Fruit fly (Drosophila melanogaster) whole organism: ENCODE data around the gene CG5910.

ENCODE experiments used
- CG8478 ChIP-seq: fragments of >200 bp; optimal IDR thresholded peaks from 2 replicates; lab custom pipeline; 2018; ENCODE audit warnings: inconsistent platforms
- Dll ChIP-seq: fragments of >200 bp; optimal IDR thresholded peaks from 2 replicates; lab custom pipeline; 2017
- EcR ChIP-seq, 2 experiments: fragments of >200 bp; optimal IDR thresholded peaks; 2 replicates each; lab custom pipeline; 2017; ENCODE audit warnings: missing biosample characterization in 2 of 2, missing genetic modification characterization in 2 of 2, missing genetic modification reagents in 2 of 2
- pan ChIP-seq: fragments of >200 bp; optimal IDR thresholded peaks from 2 replicates; lab custom pipeline; 2017
- psq ChIP-seq: fragments of >200 bp; optimal IDR thresholded peaks from 2 replicates; lab custom pipeline; 2017
- usp ChIP-seq: fragments of >200 bp; optimal IDR thresholded peaks from 2 replicates; lab custom pipeline; 2017; ENCODE audit warnings: missing biosample characterization, missing genetic modification characterization, mixed read lengths

The CG5910 gene

DNA sequence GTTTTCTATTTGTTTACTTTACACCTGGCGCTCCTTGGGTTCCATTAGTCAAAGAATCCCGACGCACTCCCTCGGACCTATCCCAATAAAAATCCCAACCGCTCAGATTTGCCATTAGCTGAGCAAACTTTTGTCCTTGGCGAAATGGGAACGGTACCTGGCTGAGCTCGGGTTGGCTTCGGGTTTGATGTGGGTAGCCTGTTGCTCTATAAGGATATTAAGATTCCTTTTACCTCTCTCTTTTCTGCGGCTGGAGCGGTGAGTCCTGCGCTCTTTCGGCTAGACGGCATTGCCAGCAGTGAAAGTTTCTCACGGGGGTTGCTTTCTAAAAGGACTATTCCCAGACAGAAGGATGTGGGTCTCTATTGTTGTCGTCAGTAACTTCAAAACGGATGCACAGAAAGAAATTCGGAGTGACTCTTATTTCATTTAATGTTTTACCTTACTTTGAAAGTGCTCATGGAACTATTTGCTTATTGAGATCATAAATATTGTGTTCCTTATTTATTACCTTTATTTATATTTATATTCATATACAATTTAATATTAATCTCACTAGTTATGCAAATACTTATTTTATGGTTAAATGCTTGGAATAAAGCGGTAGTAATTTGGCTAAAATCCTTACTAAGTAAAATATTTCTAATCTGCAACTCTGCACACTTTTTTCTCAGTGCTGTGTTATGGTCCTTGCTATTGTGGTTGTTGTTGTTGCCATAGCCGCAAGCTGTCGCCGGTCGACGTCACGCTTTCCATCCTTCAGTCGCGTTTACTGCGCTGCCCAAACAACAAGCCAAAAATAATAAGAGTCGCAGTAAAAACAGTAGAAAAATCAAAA is at the start of gene CG5910:
TSS of gene CG5910 (plus strand) at position 788 of the 838 bp plus-strand sequence.
- TF ChIP-seq EcR (GFP tag; optimal IDR thresholded peaks at IDR 0.05; lab: Kevin White, UChicago) (no peak), Dll (no peak), usp (no peak), psq (no peak), pan (no peak), CG8478 (no peak)

DNA sequence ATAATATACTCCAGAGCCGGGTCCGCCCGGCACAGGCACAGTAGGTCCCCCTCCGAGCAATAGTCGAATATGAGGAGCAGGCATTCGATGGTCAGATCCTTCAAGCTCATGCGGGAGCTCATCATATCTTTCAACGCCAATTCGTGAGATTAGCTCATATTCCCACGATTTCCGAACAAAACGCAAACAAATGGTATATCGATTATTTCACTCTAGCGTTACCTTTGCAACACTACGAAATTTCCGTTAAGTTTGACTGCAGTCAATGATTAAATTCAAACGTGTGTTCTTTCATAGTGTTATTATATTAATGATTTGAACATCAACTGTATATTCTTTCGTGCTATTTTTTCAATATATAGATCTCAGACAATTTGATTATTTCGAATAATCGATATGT is 48.9 kb upstream of the CG5910 start, which contains the start of gene CG33969:
TSS of gene CG33969 (minus strand) at position 197 of the 400 bp plus-strand sequence.
- no peak for TF ChIP-seq usp
- no peak for TF ChIP-seq CG8478
- no peak for TF ChIP-seq EcR (GFP tag; optimal IDR thresholded peaks at IDR 0.05; lab: Kevin White, UChicago)
- TF ChIP-seq psq, result no peak
- no peak for TF ChIP-seq pan
- no peak for TF ChIP-seq Dll

DNA sequence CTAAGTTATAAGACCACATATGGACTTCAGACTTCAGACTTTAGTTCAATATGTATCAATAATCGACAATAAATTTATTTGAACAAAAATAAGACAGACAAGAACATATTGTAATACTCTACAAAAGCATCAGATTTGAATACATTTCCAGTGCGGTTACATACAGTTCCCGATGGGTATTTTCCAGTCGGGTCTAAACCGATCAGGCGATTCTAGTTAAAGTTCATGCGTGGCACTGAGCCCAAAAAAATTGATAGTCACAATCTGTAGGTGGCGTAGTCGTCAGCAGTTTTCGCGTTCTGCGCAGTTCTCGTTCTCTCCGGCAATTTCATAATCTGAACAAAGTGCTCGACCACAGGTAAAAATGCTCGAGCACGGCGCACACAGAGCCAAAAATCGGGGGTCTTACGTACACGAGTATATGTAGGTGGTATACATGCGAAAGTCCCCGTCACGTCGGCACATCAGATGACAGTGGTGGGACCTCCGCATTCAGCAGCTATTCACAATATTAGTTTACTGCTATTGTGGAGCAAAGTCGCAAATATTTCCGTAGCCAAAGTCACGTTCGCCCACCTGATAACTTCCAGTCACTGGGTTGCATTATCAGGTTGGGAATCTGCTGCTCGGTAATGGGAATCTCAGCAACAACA is 46.8 kb upstream of the CG5910 start:
- TF ChIP-seq EcR (GFP tag; optimal IDR thresholded peaks at IDR 0.05; lab: Kevin White, UChicago) (no peak), pan (peak; percentile 67)

DNA sequence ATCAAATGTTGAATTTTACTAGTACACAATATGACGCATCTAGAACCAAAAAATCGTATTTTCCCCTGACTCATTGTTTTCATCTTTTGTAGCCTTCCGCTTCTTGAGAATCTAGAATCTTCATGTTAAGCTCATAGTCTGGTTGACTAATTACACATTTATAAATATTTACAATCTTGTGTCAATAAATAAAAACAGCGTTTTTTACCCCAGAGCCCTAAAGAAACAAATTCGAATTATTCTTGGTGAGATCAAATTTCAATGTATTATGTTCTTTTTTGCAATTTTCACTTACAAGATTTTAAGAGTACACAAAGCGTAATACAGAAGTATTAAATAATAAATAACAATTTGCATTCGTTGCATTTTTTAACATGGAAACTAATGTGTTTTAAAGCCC is 46.2 kb upstream of the CG5910 start:
- TF ChIP-seq psq (no peak), Dll (no peak)

DNA sequence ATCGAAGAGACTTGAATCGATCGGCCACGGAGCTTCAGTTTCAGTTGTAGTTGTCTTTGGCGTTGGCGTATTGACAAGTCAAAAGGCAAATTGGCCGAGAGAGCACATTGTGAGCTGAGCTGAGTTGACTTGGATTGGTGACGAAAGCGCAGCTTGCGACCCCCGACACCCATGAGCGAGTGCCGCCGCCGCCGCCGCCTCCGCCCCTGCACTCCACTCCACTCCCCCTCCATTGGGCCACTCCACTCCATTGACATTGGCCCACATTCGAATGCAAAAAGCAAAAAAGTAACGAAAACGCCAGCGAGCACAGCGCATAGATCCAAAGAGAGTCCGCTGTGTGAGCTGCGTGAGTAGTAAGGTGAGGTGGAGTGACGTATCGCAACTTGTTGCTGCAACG is 44.4 kb upstream of the CG5910 start:
- no peak for TF ChIP-seq EcR (GFP tag; optimal IDR thresholded peaks at IDR 0.05; lab: Kevin White, UChicago)
- TF ChIP-seq Dll, result no peak
- TF ChIP-seq CG8478, result no peak
- TF ChIP-seq usp, result no peak
- TF ChIP-seq pan, result no peak
- TF ChIP-seq psq, result no peak

DNA sequence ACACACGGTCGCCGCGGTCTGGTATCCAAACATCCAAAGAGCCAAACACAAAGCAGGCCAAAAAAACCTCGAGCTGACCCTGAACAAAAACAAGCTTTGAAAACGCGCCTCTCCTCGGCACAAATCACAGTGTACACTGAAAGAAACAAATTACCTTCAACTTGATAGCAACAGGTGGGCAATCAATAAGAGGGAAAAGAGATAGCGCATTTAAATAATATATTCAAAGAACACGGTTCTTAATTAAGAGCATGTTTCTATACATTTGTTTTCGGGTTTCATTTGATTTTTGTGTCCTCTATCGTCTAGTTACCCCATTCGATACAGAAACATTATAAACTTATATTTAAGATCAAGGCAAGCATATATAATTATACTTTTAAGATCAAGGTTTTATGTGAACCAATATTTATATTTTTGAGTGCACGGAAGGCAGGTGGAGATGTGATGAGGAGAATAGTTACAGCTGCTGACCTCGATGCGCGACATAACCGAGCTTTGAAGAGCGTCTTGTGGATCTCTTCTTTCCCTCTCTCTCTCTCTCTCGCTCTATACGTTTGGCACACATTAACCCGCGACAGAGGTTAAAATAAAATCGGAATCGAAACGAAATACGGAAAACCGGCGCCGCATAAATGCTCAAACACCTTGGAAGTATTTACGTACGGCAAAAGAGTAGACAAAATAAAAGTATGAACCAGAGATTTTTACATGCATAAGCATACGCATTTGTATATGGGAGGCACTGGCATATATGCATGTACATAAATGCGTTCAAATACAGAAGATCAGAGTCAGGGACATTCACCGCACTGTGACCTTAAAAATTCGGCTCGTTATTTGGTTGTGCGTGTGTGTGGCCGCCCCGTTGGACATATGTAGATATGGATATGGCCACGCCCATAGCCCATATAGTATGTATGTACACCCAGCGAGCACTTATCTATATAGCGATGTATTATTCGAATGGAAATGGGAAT is 43.7 kb upstream of the CG5910 start:
- TF ChIP-seq CG8478 (no peak), usp (no peak), EcR (GFP tag; optimal IDR thresholded peaks at IDR 0.05; lab: Kevin White, UChicago) (no peak), Dll (no peak)

DNA sequence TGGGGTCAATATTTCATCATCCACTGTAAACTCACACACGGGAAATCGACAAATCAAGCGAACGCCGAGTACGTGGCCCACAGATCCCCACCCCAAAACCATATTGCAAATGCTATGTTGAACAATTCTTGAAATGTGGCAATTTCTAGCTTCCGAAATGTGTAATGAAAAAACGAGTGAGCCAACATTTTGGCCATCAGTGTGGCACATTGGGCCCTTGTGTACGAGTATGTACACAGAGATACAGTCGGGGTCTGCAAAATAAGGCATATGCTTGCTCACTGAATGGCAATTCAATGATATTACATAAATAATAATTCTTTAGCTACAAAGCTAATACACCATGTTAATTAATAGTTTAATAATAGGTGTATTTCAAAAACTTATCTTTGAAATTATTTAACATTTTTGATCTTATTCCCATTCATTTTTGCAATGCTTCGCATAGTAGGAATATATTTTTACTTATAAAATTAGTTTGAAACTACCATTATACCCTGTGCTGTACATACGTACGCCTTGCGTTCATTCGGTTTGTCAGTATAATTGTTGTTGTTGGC is 42.6 kb upstream of the CG5910 start:
- TF ChIP-seq pan, result no peak
- no peak for TF ChIP-seq usp
- no peak for TF ChIP-seq CG8478
- TF ChIP-seq Dll, result no peak
- TF ChIP-seq EcR (GFP tag; optimal IDR thresholded peaks at IDR 0.05; lab: Kevin White, UChicago), result no peak
- TF ChIP-seq psq, result no peak

DNA sequence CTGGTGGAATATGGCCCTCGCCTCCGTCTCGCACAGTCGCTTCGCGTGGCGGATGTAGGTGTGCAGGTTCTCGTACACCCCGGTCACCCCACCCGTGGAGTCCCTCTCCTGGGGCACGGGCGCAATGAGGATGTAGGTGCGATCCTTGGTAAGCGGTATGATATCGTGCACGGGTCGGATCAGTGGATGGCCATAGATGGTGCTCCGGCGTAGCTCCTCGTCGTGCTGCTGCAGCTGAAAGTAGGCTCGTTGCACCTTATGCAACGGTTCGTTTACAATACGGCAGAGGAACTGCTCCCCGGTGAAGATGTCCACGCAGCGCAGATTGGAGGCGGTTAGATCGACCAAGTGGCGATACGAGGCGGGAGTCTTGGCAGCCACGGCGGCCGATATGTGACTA is 41.7 kb upstream of the CG5910 start:
- no peak for TF ChIP-seq pan
- TF ChIP-seq psq, result no peak
- no peak for TF ChIP-seq EcR (GFP tag; optimal IDR thresholded peaks at IDR 0.05; lab: Kevin White, UChicago)
- no peak for TF ChIP-seq Dll
- no peak for TF ChIP-seq usp
- no peak for TF ChIP-seq CG8478

DNA sequence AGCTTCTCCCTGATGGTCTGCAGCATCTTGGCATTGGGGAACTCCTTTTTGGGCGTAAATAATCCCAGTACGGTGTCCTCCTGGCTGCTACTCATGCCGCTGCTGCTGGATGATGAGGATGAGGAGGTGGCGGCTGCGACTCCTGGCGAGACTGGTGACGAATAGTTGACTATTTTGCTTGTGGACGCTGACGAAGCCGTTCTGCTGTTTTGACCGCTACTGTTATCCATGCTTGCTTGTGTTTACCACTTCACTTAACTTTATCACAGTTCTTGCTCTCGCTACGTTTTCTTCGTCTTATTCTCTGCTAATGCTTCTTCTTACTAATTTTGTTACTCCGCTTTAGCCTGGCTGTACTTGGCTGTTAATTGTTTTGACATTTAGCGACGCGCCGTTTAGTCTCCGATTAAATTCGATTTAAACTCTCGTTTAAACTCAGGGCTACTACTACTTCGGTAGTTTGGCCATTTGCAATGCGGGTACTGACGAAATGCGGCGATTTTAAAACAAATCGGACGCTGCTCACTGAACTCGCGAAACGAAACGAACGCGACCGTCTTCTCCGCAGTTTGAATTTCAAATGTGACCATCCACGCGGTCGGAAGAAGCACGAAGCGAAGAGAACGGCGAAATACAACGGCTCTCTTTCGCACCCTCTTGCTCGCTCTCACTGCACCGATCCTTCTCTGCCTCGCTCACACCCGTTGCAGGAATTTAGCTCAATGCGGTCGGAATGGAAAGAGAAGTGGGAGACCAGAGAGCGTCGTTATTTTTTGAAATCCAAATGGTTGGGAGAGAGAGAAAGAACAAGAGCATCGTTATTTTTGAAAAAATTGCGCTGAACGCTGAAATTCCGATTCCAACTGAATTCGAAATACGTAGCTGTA is 41.0 kb upstream of the CG5910 start, which contains the start of gene trbl:
TSS of gene trbl (minus strand) at position 584 of the 887 bp plus-strand sequence.
- TF ChIP-seq EcR (GFP tag; optimal IDR thresholded peaks at IDR 0.05; lab: Kevin White, UChicago) (no peak), pan (no peak), psq (peak; percentile 5), CG8478 (peak; percentile 27)

DNA sequence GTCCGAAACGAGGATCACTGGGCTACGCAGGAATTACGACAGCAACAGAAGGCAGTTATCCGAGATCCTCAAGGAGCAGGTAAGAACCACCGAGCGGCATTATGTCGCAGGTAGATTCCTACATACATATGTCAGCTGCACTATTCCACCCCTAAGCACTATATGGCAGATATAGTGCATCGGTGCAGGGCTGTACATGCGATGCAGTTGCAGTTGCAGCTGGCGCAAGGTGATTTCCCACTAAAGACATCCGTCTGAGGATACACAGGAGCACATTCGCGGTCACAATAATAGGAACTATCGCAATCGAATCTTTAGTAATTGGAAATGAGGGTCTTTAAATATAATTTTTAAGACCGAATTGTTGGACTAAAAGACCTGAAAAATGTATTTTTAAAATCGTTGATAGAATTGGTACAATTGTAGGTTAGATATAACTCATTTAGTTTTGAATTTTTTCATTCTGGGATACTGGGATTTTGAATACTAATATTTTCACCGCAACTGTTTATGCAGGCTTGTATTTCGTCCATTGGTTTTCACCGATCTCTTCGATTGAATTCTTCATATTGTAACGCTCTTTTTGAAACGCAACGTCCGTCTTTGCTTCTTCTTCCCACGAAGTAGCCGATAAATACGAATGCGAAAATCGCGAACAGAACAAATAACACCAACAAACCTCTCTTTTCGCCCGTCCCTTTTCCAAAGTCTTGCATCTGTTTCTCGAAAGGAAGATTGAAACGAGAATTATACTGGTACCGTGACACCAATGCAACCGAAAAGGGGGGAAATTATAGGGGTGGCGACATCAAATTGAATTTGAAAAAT is 39.3 kb upstream of the CG5910 start:
- TF ChIP-seq pan (no peak), CG8478 (no peak), psq (no peak), Dll (no peak), EcR (GFP tag; optimal IDR thresholded peaks at IDR 0.05; lab: Kevin White, UChicago) (no peak), usp (no peak)
